Fruit fly (Drosophila melanogaster): ENCODE data around the gene Nepl8.

dm6 chr2L:16531507-16532134 is 43.7 kb downstream of the Nepl8 start:
- TF ChIP-seq svp (GFP tag) (no peak), CG10669 (GFP tag; optimal IDR thresholded peaks at IDR 0.05) (no peak), Hr39 (GFP tag; optimal IDR thresholded peaks at IDR 0.05) (no peak), OdsH (GFP tag; optimal IDR thresholded peaks at IDR 0.05) (no peak), Eip93F (GFP tag; optimal IDR thresholded peaks at IDR 0.05) (no peak), CG8632 (GFP tag; optimal IDR thresholded peaks at IDR 0.05) (no peak)

Measured in whole organism, prepupa.